Fruit fly (Drosophila melanogaster): ENCODE data around the gene Acbp4.

The Acbp4 gene

dm6 chr3L:7103941-7104340 lies 24.1 kb downstream of the Acbp4 start:
- no peak for TF ChIP-seq N (GFP tag; optimal IDR thresholded peaks at IDR 0.05)
- no peak for TF ChIP-seq Myc (optimal IDR thresholded peaks at IDR 0.05)
- TF ChIP-seq foxo (GFP tag; optimal IDR thresholded peaks at IDR 0.05): no peak
- TF ChIP-seq GATAd (GFP tag; optimal IDR thresholded peaks at IDR 0.05): no peak
- TF ChIP-seq jim (GFP tag; optimal IDR thresholded peaks at IDR 0.05): no peak
- no peak for TF ChIP-seq br (GFP tag; optimal IDR thresholded peaks at IDR 0.05)
- TF ChIP-seq Mio (GFP tag; optimal IDR thresholded peaks at IDR 0.05): no peak
- TF ChIP-seq psq (GFP tag; optimal IDR thresholded peaks at IDR 0.05): no peak
- TF ChIP-seq OdsH (GFP tag; optimal IDR thresholded peaks at IDR 0.05): no peak
- TF ChIP-seq h (GFP tag; optimal IDR thresholded peaks at IDR 0.05): no peak
- TF ChIP-seq Dfd (GFP tag; optimal IDR thresholded peaks at IDR 0.05): no peak
- TF ChIP-seq dsf (GFP tag; optimal IDR thresholded peaks at IDR 0.05; ENCODE audit: borderline replicate concordance): no peak
- no peak for TF ChIP-seq Rel (GFP tag; optimal IDR thresholded peaks at IDR 0.05)
- TF ChIP-seq Rel (tag; optimal IDR thresholded peaks at IDR 0.05): no peak
- no peak for TF ChIP-seq CG9705 (GFP tag; optimal IDR thresholded peaks at IDR 0.05)

- TF ChIP-seq foxo (GFP tag; optimal IDR thresholded peaks at IDR 0.05) (peak in 1 of 2 experiments; percentile 4), Abd-B (GFP tag; optimal IDR thresholded peaks at IDR 0.05) (no peak), rgr (GFP tag; optimal IDR thresholded peaks at IDR 0.05) (peak; percentile 8), fru (GFP tag; optimal IDR thresholded peaks at IDR 0.05) (peak; percentile 6)
Observed at dm6 chr3L:7096530-7096929, 31.5 kb downstream of the Acbp4 start.

- TF ChIP-seq dmrt93B (GFP tag; optimal IDR thresholded peaks at IDR 0.05) (no peak), fru (GFP tag; optimal IDR thresholded peaks at IDR 0.05) (peak; percentile 87), Myc (optimal IDR thresholded peaks at IDR 0.05) (no peak)
Observed at dm6 chr3L:7094548-7095072, 33.5 kb downstream of the Acbp4 start, which contains the start of gene form3. TSS of gene form3 (plus strand) at chr3L:7094818.

dm6 chr3L:7094020-7094419 lies 34.0 kb downstream of the Acbp4 start:
- TF ChIP-seq CG32264 (GFP tag; optimal IDR thresholded peaks at IDR 0.05) (no peak), Hr83 (GFP tag; optimal IDR thresholded peaks at IDR 0.05; ENCODE audit: poor library complexity, severe bottlenecking) (no peak), lola (GFP tag; optimal IDR thresholded peaks at IDR 0.05) (no peak), sage (GFP tag; optimal IDR thresholded peaks at IDR 0.05) (no peak), foxo (GFP tag; optimal IDR thresholded peaks at IDR 0.05) (no peak)

- TF ChIP-seq usp (GFP tag; optimal IDR thresholded peaks at IDR 0.05) (no peak), CG32264 (GFP tag; optimal IDR thresholded peaks at IDR 0.05) (no peak), dmrt93B (GFP tag; optimal IDR thresholded peaks at IDR 0.05) (no peak), Mio (GFP tag; optimal IDR thresholded peaks at IDR 0.05) (no peak), Vsx2 (GFP tag; optimal IDR thresholded peaks at IDR 0.05; ENCODE audit: partially characterized antibody) (no peak), Hr83 (GFP tag; optimal IDR thresholded peaks at IDR 0.05; ENCODE audit: poor library complexity, severe bottlenecking) (no peak), GATAd (GFP tag; optimal IDR thresholded peaks at IDR 0.05) (no peak)
Observed at dm6 chr3L:7092904-7093303, 35.2 kb downstream of the Acbp4 start, which contains the start of gene Cpr65Ec. TSS of gene Cpr65Ec (plus strand) at chr3L:7093204.

dm6 chr3L:7091331-7091904 lies 36.6 kb downstream of the Acbp4 start:
- TF ChIP-seq jim (GFP tag; optimal IDR thresholded peaks at IDR 0.05) (no peak), h (GFP tag; optimal IDR thresholded peaks at IDR 0.05) (no peak), tai (GFP tag; optimal IDR thresholded peaks at IDR 0.05) (no peak), HLH106 (tag; optimal IDR thresholded peaks at IDR 0.05) (no peak), sv (GFP tag; optimal IDR thresholded peaks at IDR 0.05) (no peak), Rel (GFP tag; optimal IDR thresholded peaks at IDR 0.05) (no peak), Rel (tag; optimal IDR thresholded peaks at IDR 0.05) (no peak), CG32264 (GFP tag; optimal IDR thresholded peaks at IDR 0.05) (no peak), foxo (GFP tag; optimal IDR thresholded peaks at IDR 0.05) (no peak), Dif (GFP tag; optimal IDR thresholded peaks at IDR 0.05; ENCODE audit: partially characterized antibody) (no peak), br (GFP tag; optimal IDR thresholded peaks at IDR 0.05) (no peak), Abd-B (GFP tag; optimal IDR thresholded peaks at IDR 0.05) (no peak), brk (GFP tag; optimal IDR thresholded peaks at IDR 0.05) (no peak), Vsx2 (GFP tag; optimal IDR thresholded peaks at IDR 0.05; ENCODE audit: partially characterized antibody) (no peak), psq (GFP tag; optimal IDR thresholded peaks at IDR 0.05) (no peak), fru (GFP tag; optimal IDR thresholded peaks at IDR 0.05) (no peak), Myc (optimal IDR thresholded peaks at IDR 0.05) (no peak), rgr (GFP tag; optimal IDR thresholded peaks at IDR 0.05) (no peak)
